Worm (Caenorhabditis elegans) whole organism, L2 larva: ENCODE measurements around the gene egl-21.

Experiments
- C34F6.9 ChIP-seq: fragments of 150-350 bp; optimal IDR thresholded peaks from 2 replicates; lab custom pipeline; 2014; ENCODE audit warnings: missing biosample characterization, missing genetic modification characterization
- F13H6.1 ChIP-seq: sonication (generic microtip); optimal IDR thresholded peaks from 2 replicates; lab custom pipeline; 2016; ENCODE audit warnings: missing genetic modification characterization, missing compliant biosample characterization
- R02D3.7 ChIP-seq: fragments of 150-350 bp; optimal IDR thresholded peaks from 2 replicates; lab custom pipeline; 2014; ENCODE audit warnings: missing biosample characterization, missing genetic modification characterization
- Y55F3AM.14 ChIP-seq: fragments of 200-800 bp; sonication (Bioruptor generic); optimal IDR thresholded peaks from 2 replicates; lab custom pipeline; 2018; ENCODE audit warnings: mild to moderate bottlenecking, missing genetic modification characterization, missing compliant biosample characterization
- ZK546.5 ChIP-seq: sonication (generic microtip); optimal IDR thresholded peaks from 2 replicates; lab custom pipeline; 2017; ENCODE audit warnings: missing biosample characterization, missing genetic modification characterization
- blmp-1 ChIP-seq: sonication (generic microtip); optimal IDR thresholded peaks from 2 replicates; lab custom pipeline; 2017; ENCODE audit warnings: missing genetic modification characterization, mild to moderate bottlenecking, missing compliant biosample characterization, antibody characterized with exemption, moderate library complexity; ENCODE audit not compliant: insufficient read depth
- ceh-16 ChIP-seq: fragments of 150-350 bp; optimal IDR thresholded peaks from 2 replicates; lab custom pipeline; 2014; ENCODE audit warnings: missing biosample characterization, missing genetic modification characterization
- ceh-82 ChIP-seq: fragments of 150-350 bp; optimal IDR thresholded peaks from 2 replicates; lab custom pipeline; 2014; ENCODE audit warnings: missing biosample characterization, missing genetic modification characterization
- crh-2 ChIP-seq: sonication (generic microtip); optimal IDR thresholded peaks from 2 replicates; lab custom pipeline; 2017; ENCODE audit warnings: missing biosample characterization, missing genetic modification characterization
- dmd-4 ChIP-seq: sonication (generic microtip); optimal IDR thresholded peaks from 2 replicates; lab custom pipeline; 2017; ENCODE audit warnings: missing biosample characterization, missing genetic modification characterization
- egl-27 ChIP-seq: sonication (generic microtip); optimal IDR thresholded peaks from 3 replicates; lab custom pipeline; 2017; ENCODE audit warnings: missing biosample characterization, missing genetic modification reagents, missing genetic modification characterization
- elt-1 ChIP-seq: fragments of 150-350 bp; optimal IDR thresholded peaks from 2 replicates; lab custom pipeline; 2014; ENCODE audit warnings: missing biosample characterization, missing genetic modification characterization
- elt-3 ChIP-seq: sonication (generic microtip); optimal IDR thresholded peaks from 2 replicates; lab custom pipeline; 2017; ENCODE audit warnings: missing biosample characterization, missing genetic modification characterization
- fos-1 ChIP-seq: fragments of 150-350 bp; optimal IDR thresholded peaks from 2 replicates; lab custom pipeline; 2014; ENCODE audit warnings: missing biosample characterization, missing genetic modification characterization
- gmeb-1 ChIP-seq: fragments of 150-350 bp; optimal IDR thresholded peaks from 2 replicates; lab custom pipeline; 2014; ENCODE audit warnings: missing biosample characterization, missing genetic modification characterization
- lin-11 ChIP-seq: fragments of 150-350 bp; sonication (generic microtip); optimal IDR thresholded peaks from 2 replicates; lab custom pipeline; 2014; ENCODE audit warnings: missing biosample characterization, missing genetic modification characterization, inconsistent platforms, mixed read lengths
- lin-13 ChIP-seq: fragments of 150-350 bp; optimal IDR thresholded peaks from 2 replicates; lab custom pipeline; 2014; ENCODE audit warnings: missing biosample characterization, missing genetic modification reagents, missing genetic modification characterization
- lin-39 ChIP-seq: fragments of 150-350 bp; optimal IDR thresholded peaks from 2 replicates; lab custom pipeline; 2014; ENCODE audit warnings: missing biosample characterization, missing genetic modification reagents, missing genetic modification characterization
- lsy-2 ChIP-seq, 2 experiments: fragments of 150-350 bp in 1 of 2; sonication (generic microtip) in 1 of 2; optimal IDR thresholded peaks; 2 replicates each; lab custom pipeline; 2014 to 2017; ENCODE audit warnings: missing biosample characterization in 2 of 2, missing genetic modification characterization in 2 of 2
- mab-5 ChIP-seq: fragments of 150-350 bp; optimal IDR thresholded peaks from 2 replicates; lab custom pipeline; 2014; ENCODE audit warnings: missing biosample characterization, missing genetic modification characterization
- mdl-1 ChIP-seq, 2 experiments: fragments of 150-350 bp in 1 of 2; sonication (generic microtip) in 1 of 2; optimal IDR thresholded peaks; 2 replicates each; lab custom pipeline; 2017; ENCODE audit warnings: missing biosample characterization in 2 of 2, missing genetic modification characterization in 2 of 2
- nhr-11 ChIP-seq: fragments of 150-350 bp; optimal IDR thresholded peaks from 2 replicates; lab custom pipeline; 2014; ENCODE audit warnings: missing biosample characterization, missing genetic modification characterization
- nhr-12 ChIP-seq: fragments of 150-350 bp; optimal IDR thresholded peaks from 2 replicates; lab custom pipeline; 2014; ENCODE audit warnings: missing biosample characterization, missing genetic modification characterization
- nhr-129 ChIP-seq: fragments of 150-350 bp; optimal IDR thresholded peaks from 2 replicates; lab custom pipeline; 2014; ENCODE audit warnings: missing biosample characterization, missing genetic modification characterization
- nhr-21 ChIP-seq: fragments of 150-350 bp; optimal IDR thresholded peaks from 2 replicates; lab custom pipeline; 2014; ENCODE audit warnings: missing biosample characterization, missing genetic modification characterization
- nhr-23 ChIP-seq: fragments of 150-350 bp; optimal IDR thresholded peaks from 2 replicates; lab custom pipeline; 2014; ENCODE audit warnings: missing biosample characterization, missing genetic modification reagents, missing genetic modification characterization
- nhr-237 ChIP-seq: fragments of 150-350 bp; optimal IDR thresholded peaks from 2 replicates; lab custom pipeline; 2014; ENCODE audit warnings: missing biosample characterization, missing genetic modification characterization
- nhr-25 ChIP-seq: fragments of 150-350 bp; sonication (generic microtip); optimal IDR thresholded peaks from 3 replicates; lab custom pipeline; 2014; ENCODE audit warnings: missing biosample characterization, missing genetic modification characterization
- nhr-6 ChIP-seq: fragments of 150-350 bp; optimal IDR thresholded peaks from 2 replicates; lab custom pipeline; 2014; ENCODE audit warnings: missing biosample characterization, missing genetic modification characterization
- nhr-77 ChIP-seq: fragments of 150-350 bp; optimal IDR thresholded peaks from 2 replicates; lab custom pipeline; 2014; ENCODE audit warnings: missing biosample characterization, missing genetic modification characterization
- sem-4 ChIP-seq: fragments of 150-350 bp; optimal IDR thresholded peaks from 2 replicates; lab custom pipeline; 2014; ENCODE audit warnings: missing biosample characterization, missing genetic modification reagents, missing genetic modification characterization
- skn-1 ChIP-seq: sonication (generic microtip); optimal IDR thresholded peaks from 2 replicates; lab custom pipeline; 2017; ENCODE audit warnings: missing biosample characterization, missing genetic modification characterization
- sma-3 ChIP-seq: sonication (generic microtip); optimal IDR thresholded peaks from 2 replicates; lab custom pipeline; 2016; ENCODE audit warnings: missing genetic modification reagents, missing genetic modification characterization, missing compliant biosample characterization
- sma-9 ChIP-seq, 2 experiments: fragments of 150-350 bp in 1 of 2; sonication (generic microtip) in 1 of 2; optimal IDR thresholded peaks; 2 replicates each; lab custom pipeline; 2014 to 2016; ENCODE audit warnings: missing genetic modification characterization in 2 of 2, mild to moderate bottlenecking in 1 of 2, missing biosample characterization in 1 of 2, missing compliant biosample characterization in 1 of 2, missing genetic modification reagents in 1 of 2, moderate library complexity in 1 of 2
- snpc-4 ChIP-seq: fragments of 150-350 bp; optimal IDR thresholded peaks from 2 replicates; lab custom pipeline; 2014; ENCODE audit warnings: missing biosample characterization, missing genetic modification characterization
- unc-55 ChIP-seq: fragments of 150-350 bp; sonication (generic microtip); optimal IDR thresholded peaks from 3 replicates; lab custom pipeline; 2014; ENCODE audit warnings: missing biosample characterization, missing genetic modification reagents, missing genetic modification characterization
- zag-1 ChIP-seq: fragments of 150-350 bp; optimal IDR thresholded peaks from 2 replicates; lab custom pipeline; 2014; ENCODE audit warnings: missing biosample characterization, missing genetic modification characterization
- ztf-1 ChIP-seq: fragments of 200-800 bp; sonication (Bioruptor generic); conservative IDR thresholded peaks from 2 replicates; pipeline ENCODE4 v1.3.6; 2022; ENCODE audit warnings: missing genetic modification characterization, missing compliant biosample characterization
- ztf-11 ChIP-seq: sonication (generic microtip); optimal IDR thresholded peaks from 2 replicates; lab custom pipeline; 2017; ENCODE audit warnings: missing biosample characterization, missing genetic modification characterization
- ztf-4 ChIP-seq: fragments of 150-350 bp; optimal IDR thresholded peaks from 2 replicates; lab custom pipeline; 2014; ENCODE audit warnings: missing biosample characterization, missing genetic modification characterization

The egl-21 gene

ce11 chrIV:10498401-10498800 lies 16.8 kb upstream of the egl-21 start:
- TF ChIP-seq nhr-21 (tag; lab: Kevin White, UChicago) (no peak), blmp-1 (tag; lab: Kevin White, UChicago) (no peak), zag-1 (tag; lab: Kevin White, UChicago) (no peak), dmd-4 (tag; lab: Kevin White, UChicago) (no peak), lin-13 (no peak), elt-3 (tag; lab: Kevin White, UChicago) (no peak), ztf-1 (GFP tag; lab: Robert Waterston, UW) (no peak), nhr-25 (tag; lab: Kevin White, UChicago) (no peak), nhr-23 (tag; lab: Kevin White, UChicago) (no peak), elt-1 (tag; lab: Kevin White, UChicago) (no peak), nhr-6 (tag; lab: Kevin White, UChicago) (no peak), mab-5 (tag; lab: Kevin White, UChicago) (no peak), R02D3.7 (tag; lab: Kevin White, UChicago) (no peak), skn-1 (tag; lab: Kevin White, UChicago) (no peak), Y55F3AM.14 (no peak)

- TF ChIP-seq ztf-1 (GFP tag; lab: Robert Waterston, UW) (no peak), Y55F3AM.14 (no peak), lin-39 (tag; lab: Kevin White, UChicago) (no peak), lsy-2 (tag; optimal IDR thresholded peaks at IDR 0.05; lab: Kevin White, UChicago) (no peak), elt-3 (tag; lab: Kevin White, UChicago) (no peak), nhr-25 (tag; lab: Kevin White, UChicago) (no peak), blmp-1 (tag; lab: Kevin White, UChicago) (no peak), nhr-129 (tag; lab: Kevin White, UChicago) (no peak), snpc-4 (no peak), nhr-12 (tag; lab: Kevin White, UChicago) (no peak), crh-2 (tag; lab: Kevin White, UChicago) (no peak), nhr-11 (tag; lab: Kevin White, UChicago) (no peak), nhr-237 (tag; lab: Kevin White, UChicago) (no peak), mab-5 (tag; lab: Kevin White, UChicago) (no peak), ZK546.5 (no peak), sma-9 (GFP tag; optimal IDR thresholded peaks at IDR 0.05; lab: Kevin White, UChicago) (no peak), sma-9 (tag; optimal IDR thresholded peaks at IDR 0.05; lab: Kevin White, UChicago) (no peak), elt-1 (tag; lab: Kevin White, UChicago) (no peak)
Observed at ce11 chrIV:10489409-10489808, 7.8 kb upstream of the egl-21 start.

- peak; percentile 67 to 87 for TF ChIP-seq lsy-2 (tag; optimal IDR thresholded peaks at IDR 0.05; lab: Kevin White, UChicago)
- TF ChIP-seq sem-4 (tag; lab: Kevin White, UChicago): peak; percentile 71
- peak; percentile 89 for TF ChIP-seq sma-3 (GFP tag; lab: Kevin White, UChicago)
- no peak for TF ChIP-seq ztf-1 (GFP tag; lab: Robert Waterston, UW)
- TF ChIP-seq Y55F3AM.14: no peak
- TF ChIP-seq nhr-21 (tag; lab: Kevin White, UChicago): peak; percentile 59
- peak; percentile 84 for TF ChIP-seq F13H6.1 (tag; lab: Kevin White, UChicago)
- peak; percentile 46 for TF ChIP-seq nhr-129 (tag; lab: Kevin White, UChicago)
- no peak for TF ChIP-seq nhr-23 (tag; lab: Kevin White, UChicago)
- TF ChIP-seq sma-9 (GFP tag; optimal IDR thresholded peaks at IDR 0.05; lab: Kevin White, UChicago): peak; percentile 94
- TF ChIP-seq sma-9 (tag; optimal IDR thresholded peaks at IDR 0.05; lab: Kevin White, UChicago): no peak
- peak; percentile 85 for TF ChIP-seq C34F6.9 (tag; lab: Kevin White, UChicago)
- peak; percentile 64 for TF ChIP-seq crh-2 (tag; lab: Kevin White, UChicago)
- no peak for TF ChIP-seq ceh-82 (tag; lab: Kevin White, UChicago)
- no peak for TF ChIP-seq nhr-12 (tag; lab: Kevin White, UChicago)
- peak; percentile 10 for TF ChIP-seq snpc-4
- no peak for TF ChIP-seq nhr-77
- peak; percentile 35 for TF ChIP-seq ceh-16 (tag; lab: Kevin White, UChicago)
- peak; percentile 57 for TF ChIP-seq egl-27 (tag; lab: Kevin White, UChicago)
- peak; percentile 7 for TF ChIP-seq blmp-1 (tag; lab: Kevin White, UChicago)
- no peak for TF ChIP-seq mdl-1 (tag; optimal IDR thresholded peaks at IDR 0.05; lab: Kevin White, UChicago)
- TF ChIP-seq nhr-25 (tag; lab: Kevin White, UChicago): no peak
- peak; percentile 92 for TF ChIP-seq fos-1 (tag; lab: Kevin White, UChicago)
- TF ChIP-seq lin-13: peak; percentile 62
- peak; percentile 26 for TF ChIP-seq lin-11 (tag; lab: Kevin White, UChicago)
- TF ChIP-seq lin-39 (tag; lab: Kevin White, UChicago): no peak
- TF ChIP-seq gmeb-1 (tag; lab: Kevin White, UChicago): peak; percentile 84
- no peak for TF ChIP-seq zag-1 (tag; lab: Kevin White, UChicago)
- TF ChIP-seq unc-55 (GFP tag; lab: Kevin White, UChicago): peak; percentile 72
- peak; percentile 63 for TF ChIP-seq nhr-6 (tag; lab: Kevin White, UChicago)
- TF ChIP-seq ztf-4 (tag; lab: Kevin White, UChicago): peak; percentile 10
- no peak for TF ChIP-seq R02D3.7 (tag; lab: Kevin White, UChicago)
- no peak for TF ChIP-seq skn-1 (tag; lab: Kevin White, UChicago)
- TF ChIP-seq ztf-11 (tag; lab: Kevin White, UChicago): no peak
- TF ChIP-seq, all 48 proteins: peak for 20
Observed at ce11 chrIV:10483607-10484117, 2.0 kb upstream of the egl-21 start, which contains the start of the genes F01D4.5 and ced-5. TSS of gene F01D4.5 (minus strand) at chrIV:10483657. TSS of gene ced-5 (plus strand) at chrIV:10484110.
